Fruit fly (Drosophila melanogaster): ENCODE measurements around the gene Or10a.

The Or10a gene

DNA sequence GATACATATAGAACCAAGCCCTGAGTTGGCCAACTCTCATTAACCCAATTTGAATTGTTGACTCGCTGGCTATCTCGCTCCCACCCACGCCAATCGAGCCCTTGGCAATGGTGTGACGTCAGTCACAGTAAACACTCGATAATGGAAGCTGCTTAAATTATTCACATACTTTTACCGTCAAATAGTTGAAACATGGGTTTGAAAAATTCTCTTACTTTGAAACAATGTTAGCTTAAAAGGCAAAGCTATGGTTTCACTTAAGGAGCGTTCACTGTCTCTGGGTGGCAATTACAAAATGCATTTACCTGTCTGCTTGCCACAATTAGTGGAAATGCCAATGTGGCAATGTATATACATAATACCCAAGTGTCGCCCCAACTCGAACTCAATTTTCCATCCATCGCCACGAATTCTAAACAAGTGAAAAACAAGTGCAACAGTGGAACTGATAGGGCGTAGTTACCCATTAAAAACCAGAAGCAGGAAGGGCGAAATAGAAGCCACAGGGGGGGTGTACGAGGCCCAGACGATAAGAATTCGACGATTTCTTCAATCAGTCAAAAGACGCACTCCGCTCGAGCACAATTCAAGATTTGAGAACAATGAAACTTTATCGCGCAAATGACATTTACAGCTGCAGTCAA lies 32.4 kb upstream of the Or10a start (continued):
- TF ChIP-seq CG3407 (GFP tag; optimal IDR thresholded peaks at IDR 0.05) (peak; percentile 49), CG10543 (GFP tag; optimal IDR thresholded peaks at IDR 0.05) (peak; percentile 82), CG5245 (GFP tag; optimal IDR thresholded peaks at IDR 0.05) (peak; percentile 74), dpn (GFP tag; optimal IDR thresholded peaks at IDR 0.05) (peak; percentile 85 to 88), scrt (GFP tag; optimal IDR thresholded peaks at IDR 0.05) (peak; percentile 80), CG1647 (GFP tag; optimal IDR thresholded peaks at IDR 0.05) (peak; percentile 82), CG10209 (GFP tag; optimal IDR thresholded peaks at IDR 0.05) (peak; percentile 82), CG9797 (GFP tag; optimal IDR thresholded peaks at IDR 0.05) (no peak), ato (GFP tag; IDR thresholded peaks at IDR 0.05; ENCODE audit: partially characterized antibody) (no peak), Dip2 (GFP tag; IDR thresholded peaks at IDR 0.05) (peak; percentile 19; the same call in 1 of the 2 replicates), da (GFP tag; optimal IDR thresholded peaks at IDR 0.05) (peak; percentile 29), CG16779 (GFP tag; IDR thresholded peaks at IDR 0.05) (peak; percentile 64; the same call in 1 of the 2 replicates), gt (GFP tag; IDR thresholded peaks at IDR 0.05) (peak; percentile 68), CG10321 (GFP tag; IDR thresholded peaks at IDR 0.05) (peak; percentile 63), CG6854 (GFP tag; optimal IDR thresholded peaks at IDR 0.05) (peak; percentile 65), yki (optimal IDR thresholded peaks at IDR 0.05) (no peak), Tbp (GFP tag; optimal IDR thresholded peaks at IDR 0.05) (no peak), Lpt (GFP tag; optimal IDR thresholded peaks at IDR 0.05) (no peak), Ada2b (GFP tag; IDR thresholded peaks at IDR 0.05) (peak; percentile 92), CG11695 (GFP tag; IDR thresholded peaks at IDR 0.05) (peak; percentile 87), Six4 (GFP tag; optimal IDR thresholded peaks at IDR 0.05) (peak; percentile 70), pnt (GFP tag; optimal IDR thresholded peaks at IDR 0.05) (peak; percentile 86), CG16863 (GFP tag; optimal IDR thresholded peaks at IDR 0.05) (peak; percentile 82), D (optimal IDR thresholded peaks at IDR 0.05) (no peak), D (GFP tag; optimal IDR thresholded peaks at IDR 0.05) (peak; percentile 69), CG34422 (GFP tag; IDR thresholded peaks at IDR 0.05) (peak; percentile 91), vnd (GFP tag; IDR thresholded peaks at IDR 0.05; ENCODE audit: partially characterized antibody) (no peak), CoRest (tag; optimal IDR thresholded peaks at IDR 0.05) (peak; percentile 84), slp2 (GFP tag; optimal IDR thresholded peaks at IDR 0.05) (peak; percentile 68), seq (GFP tag; IDR thresholded peaks at IDR 0.05) (peak; percentile 83), ase (GFP tag; IDR thresholded peaks at IDR 0.05) (peak; percentile 83; the same call in 2 of the 3 replicates), D19A (tag; optimal IDR thresholded peaks at IDR 0.05) (peak; percentile 69), pum (GFP tag; optimal IDR thresholded peaks at IDR 0.05) (peak; percentile 77), onecut (GFP tag; IDR thresholded peaks at IDR 0.05) (peak; percentile 74), Oli (tag; optimal IDR thresholded peaks at IDR 0.05) (peak; percentile 89), sqz (GFP tag; optimal IDR thresholded peaks at IDR 0.05) (peak; percentile 78), CG14710 (tag; optimal IDR thresholded peaks at IDR 0.05) (peak; percentile 44), CG10366 (GFP tag; IDR thresholded peaks at IDR 0.05) (peak; percentile 86), CG12104 (GFP tag; optimal IDR thresholded peaks at IDR 0.05) (peak; percentile 70), CG31365 (tag; optimal IDR thresholded peaks at IDR 0.05) (peak; percentile 67), NFAT (GFP tag; IDR thresholded peaks at IDR 0.05) (peak; percentile 72), Drgx (GFP tag; IDR thresholded peaks at IDR 0.05) (peak; percentile 70), cg (GFP tag; optimal IDR thresholded peaks at IDR 0.05) (peak; percentile 22), CrebB (tag; optimal IDR thresholded peaks at IDR 0.05) (peak; percentile 83), CG8388 (GFP tag; optimal IDR thresholded peaks at IDR 0.05) (peak; percentile 80), Eip74EF (GFP tag; optimal IDR thresholded peaks at IDR 0.05) (peak in 1 of 2 experiments; percentile 67), CG11093 (GFP tag; IDR thresholded peaks at IDR 0.05) (peak; percentile 82), BEAF-32 (GFP tag; optimal IDR thresholded peaks at IDR 0.05) (no peak), CG2889 (GFP tag; IDR thresholded peaks at IDR 0.05) (peak; percentile 79), corto (GFP tag; optimal IDR thresholded peaks at IDR 0.05) (no peak), dysf (GFP tag; IDR thresholded peaks at IDR 0.05) (peak; percentile 89)
